Fruit fly (Drosophila melanogaster): Measurements from ENCODE around the gene brv1.
"Not testable (repeated sequence)": the region's sequence is repeated elsewhere in the genome, so short reads cannot be mapped to it uniquely, and the experiment has no call there.

brv1 gene

DNA sequence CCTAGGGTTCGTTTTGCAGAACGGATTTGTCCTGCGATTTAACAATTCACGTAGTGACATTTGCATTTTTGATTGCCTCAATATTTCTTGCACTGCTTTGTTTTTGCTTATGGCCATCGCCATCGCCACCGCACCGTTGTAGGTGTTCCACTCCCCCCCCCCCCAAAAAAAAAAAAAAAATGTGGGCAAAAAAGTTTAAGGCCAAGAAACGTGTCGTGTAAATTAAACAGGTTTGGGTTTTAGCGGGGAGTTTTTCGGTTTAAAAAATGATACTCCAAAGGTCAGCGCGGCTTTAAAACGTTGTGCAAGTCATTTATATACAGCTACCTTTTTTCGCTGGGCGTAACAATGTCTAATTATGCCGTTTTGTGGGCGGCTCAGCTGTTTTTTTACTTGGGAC is 5.1 kb downstream of the brv1 start:
- 0 out of 3 replicates have a peak, but pooled peaks have one; percentile 13 for TF ChIP-seq eg (GFP tag; IDR thresholded peaks at IDR 0.05)
- peak in 1 of 2 experiments; percentile 6 for TF ChIP-seq ss (GFP tag; optimal IDR thresholded peaks at IDR 0.05)
- no peak for TF ChIP-seq OdsH (GFP tag; optimal IDR thresholded peaks at IDR 0.05)
- peak; percentile 19 for TF ChIP-seq svp (GFP tag)
- TF ChIP-seq fd85E (GFP tag; optimal IDR thresholded peaks at IDR 0.05): no peak
- TF ChIP-seq Eip78C (GFP tag): peak; percentile 50

DNA sequence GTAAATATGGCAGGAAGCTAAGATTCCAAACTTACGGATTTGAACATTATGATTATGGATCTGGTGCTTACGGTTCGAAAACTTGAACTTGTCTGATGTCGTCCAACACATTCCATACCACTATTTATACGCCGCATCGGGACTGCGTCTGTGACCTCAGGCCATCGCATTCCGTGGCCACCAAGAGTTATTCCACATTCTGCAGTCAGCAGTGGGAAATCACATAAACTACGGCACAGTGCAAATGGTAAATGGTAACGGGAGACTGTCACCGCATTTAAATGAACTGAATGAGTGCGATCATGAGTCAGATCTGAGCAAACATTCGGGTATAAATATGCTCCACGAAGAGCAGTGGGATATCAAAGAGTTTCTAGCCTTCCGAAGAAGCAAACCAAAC is 10.8 kb downstream of the brv1 start, which contains the start of the genes CG18294 and CG32213:
CG18294 (minus strand) TSS at position 101 of the 400 bp plus-strand sequence.
CG32213 (plus strand) TSS at position 362 of the 400 bp plus-strand sequence.
- not testable (repeated sequence) for TF ChIP-seq Hr4 (GFP tag; optimal IDR thresholded peaks at IDR 0.05); eg (GFP tag; IDR thresholded peaks at IDR 0.05); CG6276 (GFP tag; optimal IDR thresholded peaks at IDR 0.05)

DNA sequence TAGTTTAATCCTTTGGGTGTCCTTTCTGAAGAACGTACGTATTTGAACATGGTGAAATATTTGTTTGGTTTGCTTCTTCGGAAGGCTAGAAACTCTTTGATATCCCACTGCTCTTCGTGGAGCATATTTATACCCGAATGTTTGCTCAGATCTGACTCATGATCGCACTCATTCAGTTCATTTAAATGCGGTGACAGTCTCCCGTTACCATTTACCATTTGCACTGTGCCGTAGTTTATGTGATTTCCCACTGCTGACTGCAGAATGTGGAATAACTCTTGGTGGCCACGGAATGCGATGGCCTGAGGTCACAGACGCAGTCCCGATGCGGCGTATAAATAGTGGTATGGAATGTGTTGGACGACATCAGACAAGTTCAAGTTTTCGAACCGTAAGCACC is 14.2 kb downstream of the brv1 start, which contains the start of the genes 825-Oak and CG12519:
825-Oak (minus strand) TSS at position 101 of the 400 bp plus-strand sequence.
CG12519 (plus strand) TSS at position 364 of the 400 bp plus-strand sequence.
- TF ChIP-seq CG8319, CG7368, CG11902 (GFP tag; optimal IDR thresholded peaks at IDR 0.05): not testable (repeated sequence)

- not testable (repeated sequence) for TF ChIP-seq pdm3, OdsH, fd85E (GFP tag; optimal IDR thresholded peaks at IDR 0.05)
Measured at dm6 chr3L:19466979-19467378, 19.3 kb downstream of the brv1 start, which contains the start of the genes CG14096 and CG32214. Gene CG14096 (minus strand): TSS chr3L:19467079. Gene CG32214 (plus strand): TSS chr3L:19467346.

DNA sequence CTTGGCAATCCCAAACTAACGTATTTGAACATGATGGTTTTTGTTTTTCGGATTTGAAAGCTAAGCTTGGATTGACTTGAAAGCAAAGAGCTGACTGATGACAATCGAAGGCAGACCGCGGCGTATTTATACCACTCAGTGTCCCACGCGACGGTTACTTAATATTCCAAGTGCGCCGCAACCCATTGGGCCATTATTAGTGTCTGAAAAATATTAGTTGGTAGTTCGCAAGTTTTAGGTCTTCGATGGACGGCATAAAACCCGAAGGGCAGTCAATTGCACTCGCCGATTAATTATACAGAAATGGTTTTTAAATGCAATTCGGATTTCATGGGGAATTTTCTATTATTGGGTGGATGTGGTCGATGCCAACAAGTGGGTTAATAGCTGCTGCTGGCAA is 21.6 kb downstream of the brv1 start, which contains the start of gene CG14095:
CG14095 (minus strand) TSS at position 101 of the 400 bp plus-strand sequence.
- TF ChIP-seq fd59A (GFP tag; optimal IDR thresholded peaks at IDR 0.05) (no peak), Sox15 (GFP tag; optimal IDR thresholded peaks at IDR 0.05) (no peak), spab (GFP tag; optimal IDR thresholded peaks at IDR 0.05) (no peak), Hr4 (GFP tag; optimal IDR thresholded peaks at IDR 0.05) (no peak), CG10669 (GFP tag; optimal IDR thresholded peaks at IDR 0.05) (no peak), Hr38 (GFP tag; optimal IDR thresholded peaks at IDR 0.05) (no peak), CG6276 (GFP tag; optimal IDR thresholded peaks at IDR 0.05) (no peak), CG11902 (GFP tag; optimal IDR thresholded peaks at IDR 0.05) (no peak), CG1621 (tag; optimal IDR thresholded peaks at IDR 0.05) (no peak), Hr39 (GFP tag; optimal IDR thresholded peaks at IDR 0.05) (no peak), CG8119 (GFP tag; IDR thresholded peaks at IDR 0.05) (no peak), CG6808 (GFP tag; optimal IDR thresholded peaks at IDR 0.05) (no peak), esn (GFP tag; optimal IDR thresholded peaks at IDR 0.05) (no peak)

- TF ChIP-seq CG32006 (GFP tag; optimal IDR thresholded peaks at IDR 0.05): peak; percentile 44
- TF ChIP-seq Smox (GFP tag; optimal IDR thresholded peaks at IDR 0.05): no peak
- no peak for TF ChIP-seq esn (GFP tag; optimal IDR thresholded peaks at IDR 0.05)
- TF ChIP-seq acj6 (GFP tag; optimal IDR thresholded peaks at IDR 0.05): peak; percentile 6
- peak; percentile 37 for TF ChIP-seq CG10631 (GFP tag; optimal IDR thresholded peaks at IDR 0.05)
- TF ChIP-seq CG7368 (GFP tag; optimal IDR thresholded peaks at IDR 0.05): no peak
- no peak for TF ChIP-seq CG11762 (GFP tag; optimal IDR thresholded peaks at IDR 0.05; ENCODE audit: insufficient read depth)
- no peak for TF ChIP-seq CG15336 (GFP tag; IDR thresholded peaks at IDR 0.05)
- TF ChIP-seq Eip75B (GFP tag; optimal IDR thresholded peaks at IDR 0.05): no peak
- no peak for TF ChIP-seq CG3919 (GFP tag; optimal IDR thresholded peaks at IDR 0.05)
- TF ChIP-seq CG34406 (GFP tag; optimal IDR thresholded peaks at IDR 0.05): no peak
- peak; percentile 45 for TF ChIP-seq fkh (GFP tag; optimal IDR thresholded peaks at IDR 0.05)
- TF ChIP-seq achi (GFP tag; optimal IDR thresholded peaks at IDR 0.05): no peak
- no peak for TF ChIP-seq lz (GFP tag; optimal IDR thresholded peaks at IDR 0.05)
- peak; percentile 20 for TF ChIP-seq Hr39 (GFP tag; optimal IDR thresholded peaks at IDR 0.05)
- no peak for TF ChIP-seq Sox14 (GFP tag; optimal IDR thresholded peaks at IDR 0.05)
- peak; percentile 10 for TF ChIP-seq OdsH (GFP tag; optimal IDR thresholded peaks at IDR 0.05)
- TF ChIP-seq Sox15 (GFP tag; optimal IDR thresholded peaks at IDR 0.05): peak; percentile 8
- TF ChIP-seq svp (GFP tag): peak; percentile 42
- TF ChIP-seq CG1621 (tag; optimal IDR thresholded peaks at IDR 0.05): no peak
- TF ChIP-seq CG6163 (GFP tag; IDR thresholded peaks at IDR 0.05): 0 out of 3 replicates have a peak, but pooled peaks have one; percentile 9
- peak; percentile 37 for TF ChIP-seq Eip78C (GFP tag)
- TF ChIP-seq Blimp-1 (GFP tag; optimal IDR thresholded peaks at IDR 0.05): no peak
Measured at dm6 chr3L:19446394-19447349, 39.6 kb downstream of the brv1 start, which contains the start of the genes CG33062 and Chd3. Gene CG33062 (minus strand): TSS chr3L:19446444. Gene Chd3 (plus strand): TSS chr3L:19447173.
